Worm (Caenorhabditis elegans): ENCODE results near the gene C29F9.6.

C29F9.6 gene

DNA sequence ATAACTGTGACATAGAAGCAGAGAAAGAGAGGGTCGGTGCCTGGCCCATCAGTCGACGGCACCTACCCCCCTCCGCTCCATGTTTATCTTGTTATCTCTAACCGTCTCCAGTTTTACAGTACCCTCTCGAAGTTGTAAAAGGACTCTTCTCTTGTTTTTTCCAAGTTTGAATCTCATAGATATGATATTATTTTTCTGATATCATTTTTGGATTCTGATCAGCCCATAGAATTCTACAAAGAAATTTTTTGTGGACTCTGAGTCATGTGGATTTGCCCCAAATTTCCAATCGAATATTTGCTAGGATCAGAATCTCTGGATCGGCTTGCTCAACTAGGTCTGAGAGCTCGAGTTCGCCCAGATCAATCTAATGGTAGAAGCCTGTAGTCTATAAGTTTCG, at the start of gene C29F9.6:
Gene C29F9.6 (plus strand): TSS at position 301 of the 400 bp plus-strand sequence.
- TF ChIP-seq ztf-29 (GFP tag; IDR thresholded peaks at IDR 0.05) (no peak), ref-1 (GFP tag; conservative IDR thresholded peaks at IDR 0.05) (no peak), flt-1 (GFP tag; IDR thresholded peaks at IDR 0.05) (no peak), tab-1 (GFP tag; IDR thresholded peaks at IDR 0.05) (no peak), klf-2 (GFP tag; conservative IDR thresholded peaks at IDR 0.05) (no peak), med-1 (GFP tag; optimal IDR thresholded peaks at IDR 0.05; ENCODE audit: insufficient read depth) (no peak)

DNA sequence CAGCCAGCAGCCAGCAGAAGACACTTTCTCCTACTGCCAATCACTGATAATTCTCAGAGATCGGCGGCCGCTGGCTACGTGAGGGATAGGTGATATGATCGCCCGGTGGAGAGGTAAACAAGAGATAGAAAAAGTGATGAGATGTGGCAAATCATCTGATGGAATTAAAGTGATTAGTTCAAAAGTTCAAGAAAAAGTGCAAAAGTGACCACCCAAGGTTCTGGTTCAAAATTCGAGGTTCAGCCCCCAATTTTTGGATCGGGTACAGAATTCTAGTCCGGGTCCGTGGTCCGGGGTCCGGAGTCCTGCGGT, 49.1 kb upstream of the C29F9.6 start:
- no peak for TF ChIP-seq ztf-23 (GFP tag; IDR thresholded peaks at IDR 0.05)
- TF ChIP-seq flt-1 (GFP tag; IDR thresholded peaks at IDR 0.05): no peak
- no peak for TF ChIP-seq cog-1 (tag; optimal IDR thresholded peaks at IDR 0.05)
- no peak for TF ChIP-seq ref-1 (GFP tag; conservative IDR thresholded peaks at IDR 0.05)
- TF ChIP-seq T22C8.4 (GFP tag; IDR thresholded peaks at IDR 0.05): no peak
- TF ChIP-seq ztf-29 (GFP tag; IDR thresholded peaks at IDR 0.05): no peak

DNA sequence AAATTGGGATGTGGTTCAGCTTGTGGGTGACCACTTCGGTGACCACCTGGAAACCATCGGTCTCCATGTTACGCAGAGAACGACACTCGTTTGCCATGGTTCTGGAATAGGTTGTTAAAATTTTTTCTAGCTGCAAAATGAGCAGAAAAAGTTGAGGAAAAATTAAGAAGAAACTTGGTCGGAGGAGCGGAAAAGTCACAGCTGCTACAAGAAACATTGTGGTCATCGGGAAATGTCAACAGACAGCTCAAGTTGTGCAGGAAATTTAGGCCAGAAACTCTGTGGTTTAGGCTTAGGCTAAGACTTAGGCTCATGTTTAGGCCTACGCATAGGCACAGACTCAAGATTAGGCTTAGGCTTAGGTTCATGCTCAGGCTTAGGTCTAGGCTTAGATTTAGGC, 48.5 kb upstream of the C29F9.6 start, which contains the start of gene pck-1:
Gene pck-1 (minus strand): TSS at position 101 of the 400 bp plus-strand sequence.
- no peak for TF ChIP-seq cog-1 (tag; optimal IDR thresholded peaks at IDR 0.05)
- no peak for TF ChIP-seq ztf-29 (GFP tag; IDR thresholded peaks at IDR 0.05)
- no peak for TF ChIP-seq tab-1 (GFP tag; IDR thresholded peaks at IDR 0.05)
- no peak for TF ChIP-seq ref-1 (GFP tag; conservative IDR thresholded peaks at IDR 0.05)
- no peak for TF ChIP-seq klf-2 (GFP tag; conservative IDR thresholded peaks at IDR 0.05)
- no peak for TF ChIP-seq flt-1 (GFP tag; IDR thresholded peaks at IDR 0.05)
- TF ChIP-seq med-1 (GFP tag; optimal IDR thresholded peaks at IDR 0.05; ENCODE audit: insufficient read depth): no peak
- no peak for TF ChIP-seq ztf-23 (GFP tag; IDR thresholded peaks at IDR 0.05)
- TF ChIP-seq T22C8.4 (GFP tag; IDR thresholded peaks at IDR 0.05): no peak

DNA sequence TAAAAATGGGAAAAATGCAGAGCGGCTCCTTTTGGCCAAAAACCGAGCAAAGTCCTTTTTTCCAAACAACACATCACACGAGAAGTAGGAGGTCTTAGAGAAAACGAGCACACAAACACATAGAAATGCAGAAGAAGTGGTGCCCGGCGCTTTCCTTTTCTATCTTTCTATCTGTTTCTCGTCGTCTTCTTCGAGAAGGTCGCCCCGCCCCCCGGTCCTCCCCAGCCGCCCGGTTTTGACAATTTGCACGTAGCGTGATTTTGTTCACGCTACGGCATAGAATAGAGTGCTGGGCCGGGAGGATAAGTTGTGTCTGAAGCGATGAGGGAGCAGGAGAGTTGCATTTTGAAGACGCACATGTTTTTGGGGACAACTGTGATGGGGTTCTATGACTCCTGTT, 47.7 kb upstream of the C29F9.6 start:
- no peak for TF ChIP-seq flt-1 (GFP tag; IDR thresholded peaks at IDR 0.05)
- TF ChIP-seq tab-1 (GFP tag; IDR thresholded peaks at IDR 0.05): no peak
- no peak for TF ChIP-seq ztf-23 (GFP tag; IDR thresholded peaks at IDR 0.05)
- TF ChIP-seq med-1 (GFP tag; optimal IDR thresholded peaks at IDR 0.05; ENCODE audit: insufficient read depth): no peak
- no peak for TF ChIP-seq T22C8.4 (GFP tag; IDR thresholded peaks at IDR 0.05)
- TF ChIP-seq ztf-29 (GFP tag; IDR thresholded peaks at IDR 0.05): no peak
- no peak for TF ChIP-seq cog-1 (tag; optimal IDR thresholded peaks at IDR 0.05)
- TF ChIP-seq ref-1 (GFP tag; conservative IDR thresholded peaks at IDR 0.05): no peak
- TF ChIP-seq klf-2 (GFP tag; conservative IDR thresholded peaks at IDR 0.05): no peak

DNA sequence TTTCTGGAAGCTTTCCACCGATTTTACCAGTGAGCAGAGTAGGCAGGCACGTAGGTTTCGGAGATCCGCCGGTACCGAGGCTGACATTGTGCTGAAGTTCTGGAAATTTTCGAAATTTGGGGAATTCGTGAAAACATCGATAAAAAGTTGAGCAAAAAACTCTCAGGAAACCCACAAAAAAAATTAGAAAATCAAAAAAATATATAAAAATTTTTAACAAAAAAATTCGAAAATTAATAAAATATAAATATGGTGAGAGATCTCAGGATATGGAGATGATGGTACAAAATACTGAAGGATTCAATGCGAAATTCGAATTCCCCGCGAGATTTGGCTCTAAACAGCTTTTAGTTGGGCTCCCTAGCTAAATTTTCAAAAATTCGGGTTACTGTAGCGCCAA, 45.1 kb upstream of the C29F9.6 start, which contains the start of gene spt-4:
Gene spt-4 (minus strand): TSS at position 101 of the 400 bp plus-strand sequence.
- no peak for TF ChIP-seq klf-2 (GFP tag; conservative IDR thresholded peaks at IDR 0.05)
- TF ChIP-seq med-1 (GFP tag; optimal IDR thresholded peaks at IDR 0.05; ENCODE audit: insufficient read depth): no peak
- TF ChIP-seq ref-1 (GFP tag; conservative IDR thresholded peaks at IDR 0.05): no peak
- no peak for TF ChIP-seq flt-1 (GFP tag; IDR thresholded peaks at IDR 0.05)
- TF ChIP-seq tab-1 (GFP tag; IDR thresholded peaks at IDR 0.05): no peak
- TF ChIP-seq cog-1 (tag; optimal IDR thresholded peaks at IDR 0.05): no peak
- TF ChIP-seq ztf-29 (GFP tag; IDR thresholded peaks at IDR 0.05): no peak
- no peak for TF ChIP-seq T22C8.4 (GFP tag; IDR thresholded peaks at IDR 0.05)
- no peak for TF ChIP-seq ztf-23 (GFP tag; IDR thresholded peaks at IDR 0.05)

DNA sequence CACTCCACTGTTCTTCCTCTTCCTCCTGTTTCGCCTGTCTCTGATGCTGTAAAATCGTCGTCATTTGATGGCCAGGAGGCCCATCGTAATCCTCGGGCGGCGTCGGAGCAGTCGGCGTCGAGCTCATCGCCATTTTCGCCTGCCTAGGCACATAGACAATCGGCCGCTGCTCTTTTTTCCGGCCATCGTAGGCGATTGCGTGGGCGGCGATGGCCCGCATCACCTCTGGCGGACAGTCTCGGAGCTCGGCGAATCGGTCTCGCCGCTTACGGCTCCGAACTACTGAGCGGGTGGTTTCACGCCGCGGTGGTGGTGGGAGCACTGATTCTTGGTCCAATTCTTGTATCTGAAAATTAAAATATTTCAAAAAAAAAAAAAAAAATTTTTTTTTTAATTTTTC, 42.6 kb upstream of the C29F9.6 start:
- TF ChIP-seq flt-1 (GFP tag; IDR thresholded peaks at IDR 0.05): no peak
- no peak for TF ChIP-seq ref-1 (GFP tag; conservative IDR thresholded peaks at IDR 0.05)
- TF ChIP-seq cog-1 (tag; optimal IDR thresholded peaks at IDR 0.05): no peak
- TF ChIP-seq T22C8.4 (GFP tag; IDR thresholded peaks at IDR 0.05): no peak
- no peak for TF ChIP-seq klf-2 (GFP tag; conservative IDR thresholded peaks at IDR 0.05)
- TF ChIP-seq ztf-29 (GFP tag; IDR thresholded peaks at IDR 0.05): no peak
- no peak for TF ChIP-seq ztf-23 (GFP tag; IDR thresholded peaks at IDR 0.05)
- no peak for TF ChIP-seq med-1 (GFP tag; optimal IDR thresholded peaks at IDR 0.05; ENCODE audit: insufficient read depth)
- no peak for TF ChIP-seq tab-1 (GFP tag; IDR thresholded peaks at IDR 0.05)

DNA sequence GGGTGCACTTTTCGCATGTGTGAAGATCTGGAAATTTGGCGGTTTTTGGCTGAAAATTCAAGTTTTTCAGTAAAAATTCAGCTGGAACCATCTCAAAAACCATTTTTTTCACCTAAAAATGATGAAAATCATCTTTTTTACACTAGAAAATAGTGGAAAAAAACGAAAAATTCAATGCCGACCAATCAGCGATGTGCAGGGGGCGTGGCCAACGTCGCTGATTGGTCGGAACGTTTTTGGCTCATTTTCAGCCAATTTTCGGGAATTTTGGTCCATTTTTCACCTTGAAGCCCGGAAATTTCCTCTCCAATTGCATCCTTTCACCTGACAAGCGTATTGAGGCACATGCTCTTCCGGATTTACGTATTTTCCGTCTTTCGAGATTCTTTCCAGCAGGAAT, 30.3 kb upstream of the C29F9.6 start:
- TF ChIP-seq flt-1 (GFP tag; IDR thresholded peaks at IDR 0.05): no peak
- no peak for TF ChIP-seq ref-1 (GFP tag; conservative IDR thresholded peaks at IDR 0.05)
- no peak for TF ChIP-seq ztf-29 (GFP tag; IDR thresholded peaks at IDR 0.05)
- TF ChIP-seq med-1 (GFP tag; optimal IDR thresholded peaks at IDR 0.05; ENCODE audit: insufficient read depth): no peak
- no peak for TF ChIP-seq cog-1 (tag; optimal IDR thresholded peaks at IDR 0.05)
- no peak for TF ChIP-seq T22C8.4 (GFP tag; IDR thresholded peaks at IDR 0.05)
- TF ChIP-seq ztf-23 (GFP tag; IDR thresholded peaks at IDR 0.05): no peak
- TF ChIP-seq tab-1 (GFP tag; IDR thresholded peaks at IDR 0.05): no peak
- TF ChIP-seq klf-2 (GFP tag; conservative IDR thresholded peaks at IDR 0.05): no peak

DNA sequence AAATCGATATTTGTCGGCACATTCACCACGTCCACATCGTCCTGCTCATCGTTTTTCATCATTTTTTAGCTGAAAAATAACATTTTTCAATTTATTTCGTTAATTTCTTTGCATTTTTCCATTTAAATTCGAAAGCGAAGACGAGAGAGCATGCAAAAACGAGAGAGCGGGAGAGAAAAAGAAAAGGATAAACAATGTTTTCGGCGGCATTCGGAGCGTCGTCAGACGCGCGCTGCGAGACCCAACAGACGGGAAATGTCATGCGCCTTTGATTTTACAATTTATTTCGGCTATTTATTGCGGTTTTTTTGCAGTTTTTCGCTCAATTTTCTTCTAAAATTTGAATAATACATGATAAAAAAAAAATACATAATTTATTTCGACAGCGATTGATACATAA, 28.4 kb upstream of the C29F9.6 start, which contains the start of gene attf-3:
Gene attf-3 (minus strand): TSS at position 69 of the 400 bp plus-strand sequence.
- TF ChIP-seq med-1 (GFP tag; optimal IDR thresholded peaks at IDR 0.05; ENCODE audit: insufficient read depth): no peak
- TF ChIP-seq flt-1 (GFP tag; IDR thresholded peaks at IDR 0.05): no peak
- no peak for TF ChIP-seq ref-1 (GFP tag; conservative IDR thresholded peaks at IDR 0.05)
- no peak for TF ChIP-seq ztf-29 (GFP tag; IDR thresholded peaks at IDR 0.05)
- TF ChIP-seq T22C8.4 (GFP tag; IDR thresholded peaks at IDR 0.05): no peak
- TF ChIP-seq cog-1 (tag; optimal IDR thresholded peaks at IDR 0.05): peak; percentile 61

DNA sequence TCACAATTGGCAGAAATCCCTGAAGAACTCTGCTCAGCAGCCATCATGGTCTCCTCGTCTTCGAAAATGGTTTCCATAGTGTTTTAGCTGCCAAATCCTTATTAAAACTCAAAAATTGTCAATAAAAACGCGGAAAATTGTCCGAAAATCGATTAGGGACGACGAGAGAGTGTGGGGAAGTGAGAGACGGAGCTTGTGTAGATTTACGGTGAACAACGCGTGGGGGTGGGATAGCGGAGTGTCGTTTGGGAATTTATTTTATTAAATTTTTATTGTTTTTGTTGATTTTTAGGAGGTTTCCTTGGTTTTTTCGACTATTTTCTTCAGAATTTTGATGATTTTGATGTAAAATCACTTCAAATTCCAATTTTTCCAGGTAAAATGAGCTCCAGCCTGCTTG, 27.5 kb upstream of the C29F9.6 start, which contains the start of the genes F54C4.4 and mrpl-40:
Gene F54C4.4 (minus strand): TSS at position 199 of the 400 bp plus-strand sequence.
Gene mrpl-40 (plus strand): TSS at position 377 of the 400 bp plus-strand sequence.
- TF ChIP-seq T22C8.4 (GFP tag; IDR thresholded peaks at IDR 0.05) (peak; percentile 86), flt-1 (GFP tag; IDR thresholded peaks at IDR 0.05) (no peak), med-1 (GFP tag; optimal IDR thresholded peaks at IDR 0.05; ENCODE audit: insufficient read depth) (no peak), ztf-29 (GFP tag; IDR thresholded peaks at IDR 0.05) (no peak), ztf-23 (GFP tag; IDR thresholded peaks at IDR 0.05) (no peak), ref-1 (GFP tag; conservative IDR thresholded peaks at IDR 0.05) (no peak), tab-1 (GFP tag; IDR thresholded peaks at IDR 0.05) (no peak), klf-2 (GFP tag; conservative IDR thresholded peaks at IDR 0.05) (no peak), cog-1 (tag; optimal IDR thresholded peaks at IDR 0.05) (peak; percentile 33)

DNA sequence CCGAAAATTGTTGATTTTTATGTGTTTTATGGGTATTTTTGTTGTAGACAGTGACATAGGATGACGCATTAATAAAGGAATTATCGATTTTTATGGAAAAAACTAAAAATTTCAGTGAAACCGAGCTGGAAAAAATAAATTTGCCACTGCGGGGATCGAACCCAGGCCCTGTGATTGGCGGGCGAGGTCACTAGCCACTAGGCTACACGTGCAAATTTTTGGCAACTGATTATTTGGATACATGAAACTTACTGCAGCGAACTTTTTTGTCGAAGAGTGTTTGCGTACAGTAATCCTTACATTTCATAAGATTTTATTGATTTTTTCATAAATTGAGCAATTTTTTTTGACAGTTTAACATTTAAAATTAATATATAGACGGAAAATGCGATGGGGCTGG, 25.5 kb upstream of the C29F9.6 start:
- TF ChIP-seq ref-1 (GFP tag; conservative IDR thresholded peaks at IDR 0.05): peak; percentile 44; the same call in 1 of the 2 replicates
- peak; percentile 69; the same call in 1 of the 2 replicates for TF ChIP-seq tab-1 (GFP tag; IDR thresholded peaks at IDR 0.05)
- TF ChIP-seq ztf-23 (GFP tag; IDR thresholded peaks at IDR 0.05): 0 out of 2 replicates have a peak, but pooled peaks have one; percentile 35
- 0 out of 2 replicates have a peak, but pooled peaks have one; percentile 26 for TF ChIP-seq ztf-29 (GFP tag; IDR thresholded peaks at IDR 0.05)
- no peak for TF ChIP-seq klf-2 (GFP tag; conservative IDR thresholded peaks at IDR 0.05)
- no peak for TF ChIP-seq med-1 (GFP tag; optimal IDR thresholded peaks at IDR 0.05; ENCODE audit: insufficient read depth)
- no peak for TF ChIP-seq cog-1 (tag; optimal IDR thresholded peaks at IDR 0.05)
- TF ChIP-seq flt-1 (GFP tag; IDR thresholded peaks at IDR 0.05): peak; percentile 81
- TF ChIP-seq T22C8.4 (GFP tag; IDR thresholded peaks at IDR 0.05): 0 out of 2 replicates have a peak, but pooled peaks have one; percentile 28
